Worm (Caenorhabditis elegans): ENCODE data around the gene F36H12.10.
"Not testable (repeated sequence)": the region's sequence is repeated elsewhere in the genome, so short reads cannot be mapped to it uniquely, and the experiment has no call there.

Gene F36H12.10

DNA sequence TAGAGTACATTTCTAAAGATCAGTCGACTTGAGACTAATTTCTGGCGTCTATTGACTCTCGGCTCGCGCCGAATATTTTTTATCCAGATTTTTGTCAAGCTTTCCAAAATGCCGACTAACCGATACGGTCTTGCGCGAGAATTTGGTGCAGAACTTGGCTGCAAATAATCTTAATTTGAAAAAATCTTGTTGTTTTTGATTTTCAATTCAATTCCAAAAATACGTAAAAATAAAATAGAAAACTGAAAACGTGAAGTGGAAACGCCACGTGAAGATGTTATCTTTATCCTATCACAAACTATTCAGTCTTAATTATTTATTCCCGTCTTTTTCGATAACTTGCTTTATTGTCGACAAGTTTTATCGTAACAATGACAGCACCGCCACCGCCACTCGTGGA, 3.8 kb upstream of the F36H12.10 start, which contains the start of gene ttbk-2.1:
TSS of gene ttbk-2.1 (plus strand) at position 301 of the 400 bp plus-strand sequence.
- not testable (repeated sequence) for TF ChIP-seq drap-1 (GFP tag; optimal IDR thresholded peaks at IDR 0.05); nhr-12 (tag; optimal IDR thresholded peaks at IDR 0.05); cnd-1 (tag; optimal IDR thresholded peaks at IDR 0.05)

DNA sequence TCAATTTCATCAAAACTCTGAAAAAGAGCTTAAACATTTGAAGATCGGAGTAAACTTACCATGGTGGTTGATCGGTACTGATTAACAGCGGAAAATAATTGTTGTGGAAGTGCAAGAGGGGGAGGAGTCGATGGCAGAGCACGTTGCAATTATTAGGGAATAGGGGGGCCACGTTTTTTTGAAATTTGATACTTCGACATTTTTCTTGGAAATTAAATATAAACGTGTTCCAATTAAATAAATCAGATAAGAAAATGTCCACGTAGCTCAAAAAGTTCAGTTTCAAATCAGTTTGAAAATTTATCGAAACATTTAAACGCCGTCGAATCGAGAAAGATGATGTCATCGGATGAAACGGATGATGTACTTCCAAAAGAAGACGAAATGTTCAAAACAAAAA, 2.2 kb upstream of the F36H12.10 start, which contains the start of gene F36H12.9:
TSS of gene F36H12.9 (plus strand) at position 301 of the 400 bp plus-strand sequence.
- not testable (repeated sequence) for TF ChIP-seq bed-3 (GFP tag; optimal IDR thresholded peaks at IDR 0.05); elt-3 (tag; optimal IDR thresholded peaks at IDR 0.05); M03D4.4 (tag; optimal IDR thresholded peaks at IDR 0.05)

DNA sequence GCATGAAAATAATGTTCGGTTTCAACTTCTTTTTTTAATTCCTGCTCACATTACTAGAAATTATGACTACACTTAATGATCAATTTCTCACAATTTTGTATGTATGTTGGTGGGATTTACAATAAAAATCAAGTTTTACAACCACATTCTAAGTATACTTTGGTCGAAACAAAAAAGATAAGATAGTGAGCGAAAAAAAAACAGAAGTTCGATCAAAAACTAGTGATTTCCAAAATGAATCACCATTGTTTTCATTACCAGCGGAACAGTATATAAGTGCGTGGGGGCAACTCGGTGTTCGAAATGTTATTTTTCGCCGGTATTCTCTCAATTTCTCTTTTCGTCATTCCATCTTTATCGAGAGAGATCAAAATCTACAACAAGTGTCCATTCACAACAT, 24.0 kb downstream of the F36H12.10 start, which contains the start of gene thn-5:
TSS of gene thn-5 (plus strand) at position 301 of the 400 bp plus-strand sequence.
- TF ChIP-seq nhr-12 (tag; optimal IDR thresholded peaks at IDR 0.05) (no peak), nhr-237 (tag; optimal IDR thresholded peaks at IDR 0.05) (no peak), sptf-1 (tag; optimal IDR thresholded peaks at IDR 0.05) (no peak), mls-2 (tag; optimal IDR thresholded peaks at IDR 0.05) (no peak), bed-3 (GFP tag; optimal IDR thresholded peaks at IDR 0.05) (no peak), sem-2 (GFP tag; optimal IDR thresholded peaks at IDR 0.05) (no peak), M03D4.4 (tag; optimal IDR thresholded peaks at IDR 0.05) (no peak), tbx-8 (GFP tag; optimal IDR thresholded peaks at IDR 0.05) (no peak), ztf-11 (tag; optimal IDR thresholded peaks at IDR 0.05) (no peak), hlh-1 (tag; optimal IDR thresholded peaks at IDR 0.05) (no peak), unc-39 (tag; optimal IDR thresholded peaks at IDR 0.05) (no peak), ceh-39 (tag; optimal IDR thresholded peaks at IDR 0.05) (no peak), mep-1 (tag; optimal IDR thresholded peaks at IDR 0.05) (no peak)

DNA sequence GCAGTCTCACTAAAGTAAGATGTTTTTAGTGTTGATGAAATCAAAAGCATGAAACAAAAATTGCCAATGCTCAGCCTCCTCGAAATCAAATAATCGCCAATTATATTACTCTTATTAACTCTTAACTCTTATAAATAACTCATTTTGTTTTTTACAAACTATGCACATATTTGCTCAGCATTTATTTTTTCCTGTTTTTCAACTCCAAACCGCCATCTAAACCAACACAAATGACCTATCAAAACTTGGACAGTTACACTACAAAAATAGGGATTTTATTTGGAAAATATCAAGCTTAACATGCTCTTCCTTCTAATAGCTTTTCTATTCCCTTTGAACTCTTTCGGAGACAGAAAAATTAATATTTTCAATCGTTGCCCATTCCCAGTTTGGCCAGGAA, 26.0 kb downstream of the F36H12.10 start, which contains the start of gene thn-6:
TSS of gene thn-6 (plus strand) at position 301 of the 400 bp plus-strand sequence.
- TF ChIP-seq nhr-76 (tag; optimal IDR thresholded peaks at IDR 0.05) (no peak), lsy-2 (tag; optimal IDR thresholded peaks at IDR 0.05) (no peak), unc-62 (GFP tag; optimal IDR thresholded peaks at IDR 0.05) (no peak), zip-8 (tag; optimal IDR thresholded peaks at IDR 0.05) (no peak), flh-1 (GFP tag; optimal IDR thresholded peaks at IDR 0.05) (no peak), ztf-11 (tag; optimal IDR thresholded peaks at IDR 0.05) (no peak), cnd-1 (tag; optimal IDR thresholded peaks at IDR 0.05) (no peak), mab-5 (tag; optimal IDR thresholded peaks at IDR 0.05) (no peak), ceh-43 (GFP tag; optimal IDR thresholded peaks at IDR 0.05) (no peak), nhr-28 (tag; optimal IDR thresholded peaks at IDR 0.05) (no peak), elt-3 (tag; optimal IDR thresholded peaks at IDR 0.05) (no peak), unc-39 (tag; optimal IDR thresholded peaks at IDR 0.05) (no peak), hlh-1 (tag; optimal IDR thresholded peaks at IDR 0.05) (no peak)

DNA sequence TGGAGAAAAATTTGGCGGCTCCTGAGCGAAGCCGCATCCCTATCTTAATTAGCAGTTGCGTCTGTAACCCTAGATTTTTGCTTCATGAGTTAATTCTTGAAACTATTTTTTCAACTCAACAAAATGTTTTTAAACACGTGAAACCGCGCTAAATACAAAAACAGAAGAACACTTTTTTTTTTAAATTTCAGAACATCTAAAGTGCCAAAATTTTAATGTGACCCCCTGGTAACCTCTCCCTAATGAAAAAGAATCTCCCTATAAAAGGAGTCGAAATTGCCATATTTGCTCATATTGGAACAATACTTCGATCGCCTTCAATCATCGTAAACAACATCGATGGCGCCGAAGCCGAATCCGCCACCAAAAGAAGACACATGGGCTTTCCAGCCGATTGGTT, 28.0 kb downstream of the F36H12.10 start, which contains the start of gene nsph-4.1:
TSS of gene nsph-4.1 (plus strand) at position 301 of the 400 bp plus-strand sequence.
- TF ChIP-seq bed-3, ces-1, lin-32 (GFP tag; optimal IDR thresholded peaks at IDR 0.05): not testable (repeated sequence)

DNA sequence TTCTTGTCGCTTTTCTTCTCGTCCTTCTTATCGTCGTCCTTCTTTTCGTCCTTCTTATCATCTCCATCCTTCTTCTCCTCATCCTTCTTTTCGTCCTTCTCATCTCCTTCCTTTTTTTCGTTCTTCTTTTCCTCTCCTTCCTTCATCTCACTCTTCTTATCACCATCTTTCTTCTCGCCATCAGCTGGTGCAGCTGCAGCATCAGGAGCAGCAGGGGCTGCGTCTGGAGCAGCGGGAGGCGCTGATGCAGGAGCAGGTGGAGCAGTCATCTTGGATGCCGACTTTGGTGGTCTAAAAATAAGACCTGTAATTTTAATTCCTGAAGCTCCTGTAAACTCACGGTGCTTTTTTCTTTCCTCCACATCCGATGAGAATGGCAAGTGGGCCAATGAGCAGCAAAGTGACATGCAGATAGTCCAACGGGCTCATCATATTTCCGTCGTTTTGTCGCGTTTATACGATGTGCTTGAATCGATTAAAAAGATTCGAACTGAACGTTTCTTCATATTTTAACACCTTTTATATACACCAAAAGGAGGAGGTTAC, 29.2 kb downstream of the F36H12.10 start, which contains the start of gene cylc-1:
TSS of gene cylc-1 (minus strand) at position 496 of the 546 bp plus-strand sequence.
- TF ChIP-seq unc-62 (GFP tag; optimal IDR thresholded peaks at IDR 0.05); mep-1 (tag; optimal IDR thresholded peaks at IDR 0.05); blmp-1 (tag; optimal IDR thresholded peaks at IDR 0.05): not testable (repeated sequence)

DNA sequence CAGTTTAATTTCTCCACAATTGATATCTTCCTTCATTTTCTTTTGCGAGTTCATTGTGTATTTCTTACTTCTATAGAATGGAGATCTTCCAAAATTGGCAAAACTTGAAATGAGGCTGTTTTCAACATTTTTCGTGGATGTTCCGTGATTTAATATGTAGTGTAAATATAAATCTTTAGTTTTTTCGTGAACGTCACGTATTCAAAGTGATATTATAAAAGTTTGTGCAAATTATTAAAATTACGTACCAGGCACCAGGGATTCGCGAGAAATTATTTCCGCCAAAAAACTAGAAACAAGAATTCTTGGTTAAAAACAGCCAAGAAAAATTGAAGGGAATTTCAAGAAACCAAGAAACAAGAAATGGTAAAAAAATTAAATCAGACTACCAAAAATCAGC, 30.3 kb downstream of the F36H12.10 start, which contains the start of gene Y59E9AL.8:
TSS of gene Y59E9AL.8 (minus strand) at position 101 of the 400 bp plus-strand sequence.
- TF ChIP-seq nhr-237 (tag; optimal IDR thresholded peaks at IDR 0.05) (no peak), mep-1 (tag; optimal IDR thresholded peaks at IDR 0.05) (no peak), ham-2 (GFP tag; optimal IDR thresholded peaks at IDR 0.05) (no peak), ceh-43 (GFP tag; optimal IDR thresholded peaks at IDR 0.05) (no peak), nhr-76 (tag; optimal IDR thresholded peaks at IDR 0.05) (no peak), snpc-4 (tag; optimal IDR thresholded peaks at IDR 0.05) (no peak), nhr-2 (tag; optimal IDR thresholded peaks at IDR 0.05) (no peak), zip-8 (tag; optimal IDR thresholded peaks at IDR 0.05) (no peak), pha-4 (tag; optimal IDR thresholded peaks at IDR 0.05) (no peak), bed-3 (GFP tag; optimal IDR thresholded peaks at IDR 0.05) (no peak), blmp-1 (tag; optimal IDR thresholded peaks at IDR 0.05) (no peak), drap-1 (GFP tag; optimal IDR thresholded peaks at IDR 0.05) (no peak), cnd-1 (tag; optimal IDR thresholded peaks at IDR 0.05) (no peak), mls-2 (tag; optimal IDR thresholded peaks at IDR 0.05) (no peak), ceh-39 (tag; optimal IDR thresholded peaks at IDR 0.05) (no peak), mab-5 (tag; optimal IDR thresholded peaks at IDR 0.05) (no peak), nhr-28 (tag; optimal IDR thresholded peaks at IDR 0.05) (no peak)
